Worm (Caenorhabditis elegans) whole organism, L4 larva: ENCODE data around the gene srv-9.
A peak's percentile ranks its signal among the peaks of the same experiment; 100 is the strongest.

Experiments
- aha-1 ChIP-seq: fragments of 150-350 bp; peaks from one replicate; lab custom pipeline; 2014; ENCODE audit warnings: missing biosample characterization, missing genetic modification characterization
- ama-1 ChIP-seq: fragments of 150-350 bp; optimal IDR thresholded peaks from 2 replicates; lab custom pipeline; 2014; ENCODE audit warnings: inconsistent platforms, mixed read lengths
- arid-1 ChIP-seq: fragments of 200-800 bp; sonication (Bioruptor generic); conservative IDR thresholded peaks from 2 replicates; pipeline ENCODE4 v1.3.6; 2022; ENCODE audit warnings: missing genetic modification reagents, missing genetic modification characterization, missing compliant biosample characterization
- cey-2 ChIP-seq: sonication (generic microtip); optimal IDR thresholded peaks from 3 replicates; lab custom pipeline; 2017; ENCODE audit warnings: missing genetic modification characterization, mild to moderate bottlenecking, missing compliant biosample characterization, antibody characterized with exemption, borderline replicate concordance; ENCODE audit not compliant: insufficient read depth
- daf-16 ChIP-seq, 3 experiments: sonication (generic microtip); optimal IDR thresholded peaks; 2 replicates each; lab custom pipeline; 2016 to 2017; ENCODE audit warnings: missing genetic modification characterization in 3 of 3, missing genetic modification reagents in 3 of 3, mild to moderate bottlenecking in 2 of 3, missing compliant biosample characterization in 2 of 3, missing biosample characterization in 1 of 3, moderate library complexity in 1 of 3
- daf-8 ChIP-seq: fragments of 200-800 bp; sonication (Bioruptor generic); IDR thresholded peaks from 2 replicates; pipeline ENCODE4 v1.3.6; 2022; ENCODE audit warnings: missing genetic modification characterization, missing compliant biosample characterization
- dmd-6 ChIP-seq: fragments of 200-800 bp; sonication (Bioruptor generic); IDR thresholded peaks from 2 replicates; pipeline ENCODE4 v1.3.6; 2022; ENCODE audit warnings: missing genetic modification reagents, missing genetic modification characterization, missing compliant biosample characterization
- dve-1 ChIP-seq: sonication (generic microtip); optimal IDR thresholded peaks from 2 replicates; lab custom pipeline; 2017; ENCODE audit warnings: antibody characterized with exemption, mild to moderate bottlenecking, missing genetic modification characterization, missing compliant biosample characterization; ENCODE audit not compliant: insufficient read depth
- hlh-11 ChIP-seq: fragments of 200-800 bp; sonication (Bioruptor generic); optimal IDR thresholded peaks from 2 replicates; lab custom pipeline; 2018; ENCODE audit warnings: mild to moderate bottlenecking, missing genetic modification characterization, missing compliant biosample characterization
- hlh-30 ChIP-seq: sonication (generic microtip); optimal IDR thresholded peaks from 2 replicates; lab custom pipeline; 2017; ENCODE audit warnings: antibody characterized with exemption, mild to moderate bottlenecking, missing genetic modification characterization, missing compliant biosample characterization; ENCODE audit not compliant: insufficient read depth
- lin-1 ChIP-seq: fragments of 200-800 bp; sonication (Bioruptor generic); IDR thresholded peaks from 2 replicates; pipeline ENCODE4 v1.3.6; 2022; ENCODE audit warnings: missing genetic modification reagents, missing genetic modification characterization, missing compliant biosample characterization
- lin-38 ChIP-seq: fragments of 200-800 bp; sonication (Bioruptor generic); IDR thresholded peaks from 2 replicates; pipeline ENCODE4 v1.3.6; 2022; ENCODE audit warnings: missing genetic modification reagents, missing genetic modification characterization, missing compliant biosample characterization
- lin-39 ChIP-seq: fragments of 150-350 bp; optimal IDR thresholded peaks from 2 replicates; lab custom pipeline; 2014; ENCODE audit warnings: missing biosample characterization, missing genetic modification reagents, missing genetic modification characterization
- lir-3 ChIP-seq: sonication (generic microtip); optimal IDR thresholded peaks from 2 replicates; lab custom pipeline; 2016; ENCODE audit warnings: mild to moderate bottlenecking, missing genetic modification characterization, missing compliant biosample characterization
- lsy-2 ChIP-seq, 2 experiments: fragments of 150-350 bp in 1 of 2; sonication (generic microtip) in 1 of 2; optimal IDR thresholded peaks; 2 replicates each; lab custom pipeline; 2014 to 2017; ENCODE audit warnings: missing biosample characterization in 2 of 2, missing genetic modification characterization in 2 of 2
- madf-5 ChIP-seq, 2 experiments: fragments of 200-800 bp; sonication (Bioruptor generic); IDR thresholded peaks; 2 replicates each; pipeline ENCODE4 v1.3.6; 2022; ENCODE audit warnings: missing compliant biosample characterization in 2 of 2, missing genetic modification characterization in 2 of 2
- mdl-1 ChIP-seq, 2 experiments: fragments of 150-350 bp in 1 of 2; sonication (generic microtip) in 1 of 2; optimal IDR thresholded peaks; 2 replicates each; lab custom pipeline; 2014 to 2017; ENCODE audit warnings: missing biosample characterization in 2 of 2, missing genetic modification characterization in 2 of 2
- mep-1 ChIP-seq: fragments of 150-350 bp; sonication (generic microtip); optimal IDR thresholded peaks from 3 replicates; lab custom pipeline; 2014; ENCODE audit warnings: missing biosample characterization, missing genetic modification characterization
- mes-2 ChIP-seq: sonication (generic microtip); optimal IDR thresholded peaks from 2 replicates; lab custom pipeline; 2016; ENCODE audit warnings: missing genotype, mild to moderate bottlenecking, missing genetic modification characterization, missing compliant biosample characterization; ENCODE audit not compliant: poor library complexity, severe bottlenecking
- mxl-3 ChIP-seq: fragments of 200-800 bp; sonication (Bioruptor generic); optimal IDR thresholded peaks from 2 replicates; lab custom pipeline; 2018; ENCODE audit warnings: mild to moderate bottlenecking, missing genetic modification characterization, missing compliant biosample characterization
- nhr-102 ChIP-seq: sonication (generic microtip); optimal IDR thresholded peaks from 2 replicates; lab custom pipeline; 2016; ENCODE audit warnings: mild to moderate bottlenecking, missing genetic modification characterization, moderate library complexity, missing compliant biosample characterization
- nhr-25 ChIP-seq: sonication (generic microtip); optimal IDR thresholded peaks from 2 replicates; lab custom pipeline; 2017; ENCODE audit warnings: missing genetic modification characterization, mild to moderate bottlenecking, missing compliant biosample characterization, antibody characterized with exemption, moderate library complexity, borderline replicate concordance; ENCODE audit not compliant: insufficient read depth
- nhr-28 ChIP-seq: fragments of 150-350 bp; optimal IDR thresholded peaks from 2 replicates; lab custom pipeline; 2014; ENCODE audit warnings: missing biosample characterization, missing genetic modification characterization
- nhr-42 ChIP-seq: fragments of 200-800 bp; sonication (Bioruptor generic); IDR thresholded peaks from 2 replicates; pipeline ENCODE4 v1.3.6; 2022; ENCODE audit warnings: missing genetic modification characterization, missing compliant biosample characterization
- nhr-48 ChIP-seq: sonication (generic microtip); optimal IDR thresholded peaks from 2 replicates; lab custom pipeline; 2016; ENCODE audit warnings: mild to moderate bottlenecking, missing genetic modification characterization, missing compliant biosample characterization
- saeg-2 ChIP-seq: fragments of 200-800 bp; sonication (Bioruptor generic); IDR thresholded peaks from 2 replicates; pipeline ENCODE4 v1.3.6; 2022; ENCODE audit warnings: missing genetic modification reagents, missing genetic modification characterization, missing compliant biosample characterization
- spr-1 ChIP-seq: sonication (generic microtip); optimal IDR thresholded peaks from 2 replicates; lab custom pipeline; 2016; ENCODE audit warnings: mild to moderate bottlenecking, missing genetic modification characterization, missing compliant biosample characterization

srv-9 gene

DNA sequence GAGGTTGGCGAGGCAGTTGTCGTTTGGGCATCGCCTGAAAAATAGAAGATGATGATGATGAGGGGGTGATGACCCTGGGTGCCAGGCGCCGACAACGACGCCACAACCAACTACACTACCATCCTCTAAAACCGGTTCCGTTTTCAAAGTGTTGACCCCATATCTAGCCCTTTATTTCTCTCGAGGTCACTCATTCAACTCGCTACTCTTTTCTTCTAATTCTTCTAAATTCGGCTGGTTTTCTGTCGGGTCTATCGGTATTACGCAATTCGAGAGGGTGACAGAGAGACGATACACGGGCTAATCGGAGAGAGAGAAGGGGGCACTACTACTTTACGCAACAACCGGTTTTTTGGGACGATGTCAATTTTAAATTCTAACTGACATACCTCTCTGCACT lies 51.6 kb downstream of the srv-9 start:
- TF ChIP-seq dmd-6 (GFP tag; lab: Robert Waterston, UW) (peak; percentile 19; the same call in 1 of the 2 replicates), lin-39 (tag; lab: Kevin White, UChicago) (no peak), nhr-42 (GFP tag; lab: Robert Waterston, UW) (no peak), mep-1 (tag; lab: Kevin White, UChicago) (peak; percentile 74), cey-2 (tag; lab: Kevin White, UChicago) (peak; percentile 1), lin-1 (GFP tag; lab: Robert Waterston, UW) (no peak), nhr-48 (tag; lab: Kevin White, UChicago) (peak; percentile 62), lir-3 (no peak), mdl-1 (tag; optimal IDR thresholded peaks at IDR 0.05; lab: Kevin White, UChicago) (peak in 1 of 2 experiments; percentile 68), madf-5 (GFP tag; IDR thresholded peaks at IDR 0.05; lab: Robert Waterston, UW) (0 out of 4 replicates have a peak, but pooled peaks of 1 of the 2 experiments have one; percentile 44), arid-1 (no peak), mes-2 (tag; lab: Kevin White, UChicago) (peak; percentile 49), nhr-28 (peak; percentile 90), daf-16 (GFP tag; optimal IDR thresholded peaks at IDR 0.05; lab: Kevin White, UChicago) (no peak), daf-16 (tag; optimal IDR thresholded peaks at IDR 0.05; lab: Kevin White, UChicago) (no peak), mxl-3 (peak; percentile 57), ama-1 (peak; percentile 46), daf-8 (no peak), nhr-25 (tag; lab: Kevin White, UChicago) (peak; percentile 94), hlh-30 (tag; lab: Kevin White, UChicago) (peak; percentile 56), hlh-11 (tag; lab: Kevin White, UChicago) (peak; percentile 72), lsy-2 (tag; optimal IDR thresholded peaks at IDR 0.05; lab: Kevin White, UChicago) (peak; percentile 21 to 43), spr-1 (tag; lab: Kevin White, UChicago) (no peak), aha-1 (peak; percentile 96), lin-38 (GFP tag; lab: Robert Waterston, UW) (peak; percentile 38), dve-1 (peak; percentile 26), saeg-2 (no peak), nhr-102 (tag; lab: Kevin White, UChicago) (peak; percentile 6)
